Worm (Caenorhabditis elegans): ENCODE data around the gene pph-2.

ce11 chrIV:11917886-11918285, 40.3 kb upstream of the pph-2 start:
- TF ChIP-seq flt-1 (GFP tag; IDR thresholded peaks at IDR 0.05) (no peak), hnd-1 (tag; optimal IDR thresholded peaks at IDR 0.05) (no peak), ama-1 (optimal IDR thresholded peaks at IDR 0.05) (no peak)
